Worm (Caenorhabditis elegans) whole organism, L3 larva: ENCODE measurements around the gene comt-4.

Experiments used
- ZK546.5 ChIP-seq: sonication (generic microtip); optimal IDR thresholded peaks from 2 replicates; lab custom pipeline; 2017; ENCODE audit warnings: missing biosample characterization, missing genetic modification characterization
- ama-1 ChIP-seq: fragments of 150-350 bp; optimal IDR thresholded peaks from 2 replicates; lab custom pipeline; 2018
- lin-39 ChIP-seq: fragments of 150-350 bp; optimal IDR thresholded peaks from 2 replicates; lab custom pipeline; 2018; ENCODE audit warnings: missing biosample characterization, missing genetic modification reagents, missing genetic modification characterization
- nhr-25 ChIP-seq: sonication (generic microtip); optimal IDR thresholded peaks from 2 replicates; lab custom pipeline; 2017; ENCODE audit warnings: missing biosample characterization, missing genetic modification characterization
- nhr-67 ChIP-seq: fragments of 150-350 bp; optimal IDR thresholded peaks from 2 replicates; lab custom pipeline; 2014; ENCODE audit warnings: missing biosample characterization, missing genetic modification characterization
- unc-62 ChIP-seq: fragments of 150-350 bp; sonication (generic microtip); optimal IDR thresholded peaks from 4 replicates; lab custom pipeline; 2014; ENCODE audit warnings: missing biosample characterization, missing genetic modification reagents, missing genetic modification characterization

DNA sequence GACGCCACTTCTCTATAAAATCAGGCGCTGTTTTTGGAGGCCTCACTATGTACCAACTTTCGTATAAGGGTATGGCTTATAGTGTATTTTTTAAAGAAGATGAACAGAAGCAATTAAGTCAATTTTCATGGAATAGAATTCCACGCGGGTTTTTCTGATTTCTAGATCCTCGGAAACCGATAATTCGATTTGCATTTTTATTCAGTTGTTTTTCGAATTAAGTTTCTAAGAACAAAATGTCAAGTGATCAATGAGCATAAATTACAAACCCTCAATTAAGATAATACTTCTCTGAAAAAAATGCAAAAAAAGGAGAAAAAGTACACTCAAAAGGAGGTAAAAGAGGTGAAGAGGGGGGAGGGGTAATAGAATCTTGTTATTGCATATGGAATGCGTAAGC, 28.7 kb downstream of the comt-4 start:
- no peak for TF ChIP-seq ZK546.5
- no peak for TF ChIP-seq unc-62 (GFP tag; lab: Kevin White, UChicago)
- no peak for TF ChIP-seq ama-1 (lab: Kevin White, UChicago)
- no peak for TF ChIP-seq lin-39 (tag; lab: Kevin White, UChicago)
- no peak for TF ChIP-seq nhr-67
- TF ChIP-seq nhr-25 (tag; lab: Kevin White, UChicago) = no peak
